Worm (Caenorhabditis elegans) whole organism, late embryonic: ENCODE data around the gene C32D5.7.

ENCODE experiments used
- C08G9.2 ChIP-seq: sonication (generic microtip); optimal IDR thresholded peaks from 2 replicates; lab custom pipeline; 2016; ENCODE audit warnings: mild to moderate bottlenecking, missing genetic modification characterization, moderate library complexity, missing compliant biosample characterization
- ama-1 ChIP-seq: fragments of 150-350 bp; optimal IDR thresholded peaks from 2 replicates; lab custom pipeline; 2014
- ceh-6 ChIP-seq: fragments of 200-800 bp; sonication (Bioruptor generic); optimal IDR thresholded peaks from 2 replicates; lab custom pipeline; 2018; ENCODE audit warnings: mild to moderate bottlenecking, missing genetic modification characterization, missing compliant biosample characterization
- elt-2 ChIP-seq: sonication (generic microtip); optimal IDR thresholded peaks from 2 replicates; lab custom pipeline; 2016; ENCODE audit warnings: missing genetic modification reagents, missing genetic modification characterization, missing compliant biosample characterization
- hlh-13 ChIP-seq: fragments of 200-800 bp; sonication (Bioruptor generic); optimal IDR thresholded peaks from 2 replicates; lab custom pipeline; 2018; ENCODE audit warnings: mild to moderate bottlenecking, missing genetic modification characterization, missing compliant biosample characterization
- nhr-11 ChIP-seq: fragments of 150-350 bp; optimal IDR thresholded peaks from 2 replicates; lab custom pipeline; 2014; ENCODE audit warnings: missing biosample characterization, missing genetic modification characterization
- odd-2 ChIP-seq: sonication (generic microtip); optimal IDR thresholded peaks from 2 replicates; lab custom pipeline; 2017; ENCODE audit warnings: antibody characterized with exemption, mild to moderate bottlenecking, missing genetic modification characterization, missing compliant biosample characterization
- sox-2 ChIP-seq: fragments of 200-800 bp; sonication (Bioruptor generic); IDR thresholded peaks from 2 replicates; pipeline ENCODE4 v1.3.6; 2022; ENCODE audit warnings: missing genetic modification reagents, missing genetic modification characterization, missing compliant biosample characterization

DNA sequence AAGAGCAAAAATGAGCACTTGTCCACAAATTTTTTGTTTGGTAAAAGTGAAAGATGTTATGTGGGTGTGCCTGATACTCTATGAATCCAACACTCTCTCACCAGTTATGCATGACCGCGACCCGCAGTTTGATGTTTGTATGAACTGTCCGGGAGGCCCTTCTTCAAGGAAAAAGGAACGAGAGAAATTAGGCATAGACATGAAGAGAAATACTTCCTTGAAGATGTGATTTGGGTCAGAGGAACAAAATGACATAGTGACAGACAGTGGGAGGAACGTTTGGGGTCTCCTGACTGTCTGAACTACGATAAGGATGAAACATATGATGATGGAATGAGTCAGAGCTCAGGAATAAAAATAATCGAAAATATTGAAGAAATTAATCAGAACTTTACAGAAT lies 1.2 kb upstream of the C32D5.7 start:
- TF ChIP-seq sox-2 (GFP tag; lab: Robert Waterston, UW): no peak
- no peak for TF ChIP-seq hlh-13
- TF ChIP-seq elt-2 (tag; lab: Kevin White, UChicago): no peak
- no peak for TF ChIP-seq ceh-6 (GFP tag; lab: Kevin White, UChicago)
- TF ChIP-seq nhr-11 (tag; lab: Kevin White, UChicago): no peak
- TF ChIP-seq ama-1 (lab: Kevin White, UChicago): no peak
- TF ChIP-seq C08G9.2 (tag; lab: Kevin White, UChicago): no peak
- no peak for TF ChIP-seq odd-2
